Worm (Caenorhabditis elegans) whole organism, late embryonic: ENCODE data around the gene T05C12.1.

Experiments
- C08G9.2 ChIP-seq: sonication (generic microtip); optimal IDR thresholded peaks from 2 replicates; lab custom pipeline; 2016; ENCODE audit warnings: mild to moderate bottlenecking, missing genetic modification characterization, moderate library complexity, missing compliant biosample characterization
- C38D4.7 ChIP-seq: fragments of 200-800 bp; sonication (Bioruptor generic); optimal IDR thresholded peaks from 2 replicates; lab custom pipeline; 2018; ENCODE audit warnings: mild to moderate bottlenecking, missing genetic modification characterization, moderate library complexity, missing compliant biosample characterization
- F13H6.1 ChIP-seq: sonication (generic microtip); optimal IDR thresholded peaks from 2 replicates; lab custom pipeline; 2016; ENCODE audit warnings: missing genetic modification characterization, missing compliant biosample characterization
- K09A11.1 ChIP-seq: sonication (generic microtip); optimal IDR thresholded peaks from 2 replicates; lab custom pipeline; 2017; ENCODE audit warnings: antibody characterized with exemption, mild to moderate bottlenecking, missing genetic modification characterization, missing compliant biosample characterization; ENCODE audit not compliant: insufficient read depth
- Y22D7AL.16 ChIP-seq: sonication (generic microtip); optimal IDR thresholded peaks from 2 replicates; lab custom pipeline; 2016; ENCODE audit warnings: missing genetic modification characterization, missing compliant biosample characterization
- ahr-1 ChIP-seq: sonication (generic microtip); optimal IDR thresholded peaks from 2 replicates; lab custom pipeline; 2016; ENCODE audit warnings: missing genetic modification characterization, missing compliant biosample characterization
- ama-1 ChIP-seq: fragments of 150-350 bp; optimal IDR thresholded peaks from 2 replicates; lab custom pipeline; 2014
- ceh-14 ChIP-seq: sonication (generic microtip); optimal IDR thresholded peaks from 2 replicates; lab custom pipeline; 2016; ENCODE audit warnings: missing genotype, missing genetic modification characterization, missing compliant biosample characterization
- ceh-18 ChIP-seq: sonication (generic microtip); optimal IDR thresholded peaks from 2 replicates; lab custom pipeline; 2016; ENCODE audit warnings: missing genetic modification characterization, missing compliant biosample characterization
- ceh-19 ChIP-seq: fragments of 200-800 bp; sonication (Bioruptor generic); optimal IDR thresholded peaks from 2 replicates; lab custom pipeline; 2018; ENCODE audit warnings: mild to moderate bottlenecking, missing genetic modification characterization, missing compliant biosample characterization
- ceh-2 ChIP-seq: sonication (generic microtip); optimal IDR thresholded peaks from 2 replicates; lab custom pipeline; 2016; ENCODE audit warnings: missing genotype, missing genetic modification characterization, missing compliant biosample characterization
- ceh-30 ChIP-seq: fragments of 150-350 bp; optimal IDR thresholded peaks from 2 replicates; lab custom pipeline; 2014; ENCODE audit warnings: missing biosample characterization, missing genetic modification characterization
- ceh-31 ChIP-seq: sonication (generic microtip); optimal IDR thresholded peaks from 2 replicates; lab custom pipeline; 2016; ENCODE audit warnings: missing genetic modification characterization, missing compliant biosample characterization
- ceh-34 ChIP-seq: sonication (generic microtip); optimal IDR thresholded peaks from 2 replicates; lab custom pipeline; 2016; ENCODE audit warnings: mild to moderate bottlenecking, missing genetic modification characterization, missing compliant biosample characterization
- ceh-45 ChIP-seq: fragments of 200-800 bp; sonication (Bioruptor generic); IDR thresholded peaks from 2 replicates; pipeline ENCODE4 v1.3.6; 2022; ENCODE audit warnings: missing genetic modification reagents, missing genetic modification characterization, missing compliant biosample characterization
- ceh-48 ChIP-seq: sonication (generic microtip); optimal IDR thresholded peaks from 2 replicates; lab custom pipeline; 2016; ENCODE audit warnings: missing genetic modification characterization, inconsistent platforms, missing compliant biosample characterization
- che-1 ChIP-seq: sonication (generic microtip); optimal IDR thresholded peaks from 2 replicates; lab custom pipeline; 2016; ENCODE audit warnings: mild to moderate bottlenecking, missing genetic modification characterization, missing compliant biosample characterization
- dve-1 ChIP-seq: sonication (generic microtip); optimal IDR thresholded peaks from 2 replicates; lab custom pipeline; 2017; ENCODE audit warnings: antibody characterized with exemption, mild to moderate bottlenecking, missing genetic modification characterization, missing compliant biosample characterization
- elt-4 ChIP-seq: sonication (generic microtip); optimal IDR thresholded peaks from 2 replicates; lab custom pipeline; 2016; ENCODE audit warnings: missing genetic modification characterization, missing compliant biosample characterization
- ets-4 ChIP-seq: sonication (generic microtip); optimal IDR thresholded peaks from 2 replicates; lab custom pipeline; 2016; ENCODE audit warnings: missing genetic modification characterization, missing compliant biosample characterization
- eyg-1 ChIP-seq: sonication (generic microtip); optimal IDR thresholded peaks from 2 replicates; lab custom pipeline; 2016; ENCODE audit warnings: missing genotype, missing genetic modification characterization, missing compliant biosample characterization
- fax-1 ChIP-seq: sonication (generic microtip); optimal IDR thresholded peaks from 2 replicates; lab custom pipeline; 2016; ENCODE audit warnings: missing genotype, missing genetic modification characterization, missing compliant biosample characterization
- fkh-10 ChIP-seq: fragments of 150-350 bp; optimal IDR thresholded peaks from 2 replicates; lab custom pipeline; 2014; ENCODE audit warnings: missing biosample characterization, missing genetic modification reagents, missing genetic modification characterization
- fkh-6 ChIP-seq: sonication (generic microtip); optimal IDR thresholded peaks from 2 replicates; lab custom pipeline; 2016; ENCODE audit warnings: missing genetic modification characterization, missing compliant biosample characterization
- gmeb-2 ChIP-seq: sonication (generic microtip); optimal IDR thresholded peaks from 2 replicates; lab custom pipeline; 2016; ENCODE audit warnings: missing genetic modification characterization, inconsistent platforms, missing compliant biosample characterization
- hlh-13 ChIP-seq: fragments of 200-800 bp; sonication (Bioruptor generic); optimal IDR thresholded peaks from 2 replicates; lab custom pipeline; 2018; ENCODE audit warnings: mild to moderate bottlenecking, missing genetic modification characterization, missing compliant biosample characterization
- hlh-15 ChIP-seq: sonication (generic microtip); optimal IDR thresholded peaks from 2 replicates; lab custom pipeline; 2016; ENCODE audit warnings: missing genetic modification characterization, missing compliant biosample characterization
- hlh-30 ChIP-seq: sonication (generic microtip); optimal IDR thresholded peaks from 2 replicates; lab custom pipeline; 2017; ENCODE audit warnings: antibody characterized with exemption, missing genetic modification characterization, missing compliant biosample characterization; ENCODE audit not compliant: insufficient read depth
- hlh-6 ChIP-seq: sonication (generic microtip); optimal IDR thresholded peaks from 2 replicates; lab custom pipeline; 2016; ENCODE audit warnings: missing genotype, missing genetic modification characterization, missing compliant biosample characterization
- hlh-8 ChIP-seq: sonication (generic microtip); optimal IDR thresholded peaks from 2 replicates; lab custom pipeline; 2016; ENCODE audit warnings: missing genotype, missing genetic modification characterization, missing compliant biosample characterization
- lin-11 ChIP-seq: fragments of 200-800 bp; sonication (Bioruptor generic); optimal IDR thresholded peaks from 2 replicates; lab custom pipeline; 2018; ENCODE audit warnings: mild to moderate bottlenecking, missing genetic modification characterization, missing compliant biosample characterization
- mec-3 ChIP-seq: sonication (generic microtip); optimal IDR thresholded peaks from 2 replicates; lab custom pipeline; 2016; ENCODE audit warnings: borderline replicate concordance, missing genetic modification characterization, missing compliant biosample characterization
- npax-4 ChIP-seq: sonication (generic microtip); optimal IDR thresholded peaks from 2 replicates; lab custom pipeline; 2016; ENCODE audit warnings: missing genetic modification characterization, missing compliant biosample characterization
- pag-3 ChIP-seq: sonication (generic microtip); optimal IDR thresholded peaks from 2 replicates; lab custom pipeline; 2016; ENCODE audit warnings: missing compliant biosample characterization, missing genetic modification characterization, borderline replicate concordance
- pat-9 ChIP-seq: fragments of 200-800 bp; sonication (Bioruptor generic); optimal IDR thresholded peaks from 2 replicates; lab custom pipeline; 2018; ENCODE audit warnings: mild to moderate bottlenecking, missing genetic modification characterization, moderate library complexity, missing compliant biosample characterization
- pha-4 ChIP-seq: fragments of 150-350 bp; optimal IDR thresholded peaks from 2 replicates; lab custom pipeline; 2018; ENCODE audit warnings: missing biosample characterization, missing genetic modification reagents, missing genetic modification characterization
- pros-1 ChIP-seq: fragments of 150-350 bp; optimal IDR thresholded peaks from 2 replicates; lab custom pipeline; 2014; ENCODE audit warnings: missing biosample characterization, missing genetic modification reagents, missing genetic modification characterization
- ref-2 ChIP-seq: sonication (generic microtip); optimal IDR thresholded peaks from 2 replicates; lab custom pipeline; 2016; ENCODE audit warnings: missing genetic modification characterization, missing compliant biosample characterization
- rnt-1 ChIP-seq: sonication (generic microtip); optimal IDR thresholded peaks from 2 replicates; lab custom pipeline; 2016; ENCODE audit warnings: missing genetic modification characterization, missing compliant biosample characterization
- sdc-2 ChIP-seq: sonication (generic microtip); optimal IDR thresholded peaks from 2 replicates; lab custom pipeline; 2016; ENCODE audit warnings: missing genotype, missing genetic modification characterization, missing compliant biosample characterization
- syd-9 ChIP-seq: sonication (generic microtip); optimal IDR thresholded peaks from 2 replicates; lab custom pipeline; 2016; ENCODE audit warnings: mild to moderate bottlenecking, missing genetic modification characterization, moderate library complexity, missing compliant biosample characterization
- tbx-2 ChIP-seq: sonication (generic microtip); optimal IDR thresholded peaks from 2 replicates; lab custom pipeline; 2016; ENCODE audit warnings: missing genetic modification characterization, missing compliant biosample characterization
- ttx-3 ChIP-seq: sonication (generic microtip); optimal IDR thresholded peaks from 2 replicates; lab custom pipeline; 2016; ENCODE audit warnings: missing genetic modification reagents, missing genetic modification characterization, missing compliant biosample characterization
- unc-3 ChIP-seq, 2 experiments: fragments of 200-800 bp in 1 of 2; sonication (Bioruptor generic) in 1 of 2; sonication (generic microtip) in 1 of 2; conservative IDR thresholded peaks in 1 of 2; optimal IDR thresholded peaks in 1 of 2; 2 replicates each; pipeline versions ENCODE4 v1.3.6 to Lab custom; 2016 to 2022; ENCODE audit warnings: missing compliant biosample characterization in 2 of 2, missing genetic modification characterization in 2 of 2, missing genetic modification reagents in 1 of 2
- unc-42 ChIP-seq: sonication (generic microtip); optimal IDR thresholded peaks from 2 replicates; lab custom pipeline; 2016; ENCODE audit warnings: missing genotype, missing genetic modification characterization, missing compliant biosample characterization
- unc-86 ChIP-seq: sonication (generic microtip); optimal IDR thresholded peaks from 2 replicates; lab custom pipeline; 2016; ENCODE audit warnings: missing genetic modification characterization, missing compliant biosample characterization
- ztf-16 ChIP-seq: sonication (generic microtip); optimal IDR thresholded peaks from 2 replicates; lab custom pipeline; 2017; ENCODE audit warnings: missing genetic modification characterization, missing compliant biosample characterization

The T05C12.1 gene

DNA sequence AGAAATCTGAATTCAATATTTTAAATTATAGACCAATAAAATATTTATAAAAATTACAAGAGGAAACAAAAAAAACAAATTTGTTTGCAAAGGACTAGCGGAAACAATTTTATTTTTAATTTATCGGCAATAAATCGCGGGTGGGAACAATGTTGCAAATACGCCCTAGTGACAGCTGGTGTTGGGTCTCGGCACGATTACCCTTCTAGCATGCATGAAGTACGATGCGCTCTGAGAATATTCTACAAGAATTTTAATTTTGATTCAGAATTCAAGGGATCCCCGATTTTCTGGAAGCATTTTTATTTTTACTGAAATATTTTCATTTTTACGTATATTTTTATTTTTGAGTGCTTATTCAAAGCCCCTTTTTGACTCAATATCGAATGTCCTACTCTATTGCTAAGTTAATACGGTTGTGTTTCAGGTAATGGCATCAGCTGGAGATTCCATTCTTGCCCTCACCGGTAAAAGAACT is 11.6 kb downstream of the T05C12.1 start, which contains the start of the genes mig-5 and cct-1 (continued):
- TF ChIP-seq C08G9.2 (tag; lab: Kevin White, UChicago) (no peak), ceh-48 (peak; percentile 24), fkh-10 (GFP tag; lab: Kevin White, UChicago) (no peak), Y22D7AL.16 (tag; lab: Kevin White, UChicago) (peak; percentile 28), hlh-13 (GFP tag; lab: Kevin White, UChicago) (no peak), pha-4 (tag; lab: Kevin White, UChicago) (no peak), C38D4.7 (GFP tag; lab: Kevin White, UChicago) (no peak), che-1 (tag; lab: Kevin White, UChicago) (no peak), hlh-15 (tag; lab: Kevin White, UChicago) (no peak), ceh-34 (tag; lab: Kevin White, UChicago) (peak; percentile 69), fkh-6 (tag; lab: Kevin White, UChicago) (no peak), ceh-18 (tag; lab: Kevin White, UChicago) (peak; percentile 92), pros-1 (tag; lab: Kevin White, UChicago) (no peak), ceh-2 (tag; lab: Kevin White, UChicago) (no peak), ceh-14 (tag; lab: Kevin White, UChicago) (peak; percentile 80), hlh-30 (tag; lab: Kevin White, UChicago) (peak; percentile 2), ahr-1 (tag; lab: Kevin White, UChicago) (no peak), unc-3 (GFP tag; conservative IDR thresholded peaks at IDR 0.05; lab: Robert Waterston, UW) (no peak), unc-3 (tag; optimal IDR thresholded peaks at IDR 0.05; lab: Kevin White, UChicago) (no peak), eyg-1 (tag; lab: Kevin White, UChicago) (no peak), mec-3 (tag; lab: Kevin White, UChicago) (no peak), ets-4 (peak; percentile 12), sdc-2 (tag; lab: Kevin White, UChicago) (no peak), pat-9 (no peak), ref-2 (tag; lab: Kevin White, UChicago) (peak; percentile 70), fax-1 (tag; lab: Kevin White, UChicago) (peak; percentile 31), ttx-3 (tag; lab: Kevin White, UChicago) (no peak), gmeb-2 (no peak), ceh-30 (tag; lab: Kevin White, UChicago) (no peak), syd-9 (no peak), ztf-16 (no peak), tbx-2 (peak; percentile 69), K09A11.1 (tag; lab: Kevin White, UChicago) (peak; percentile 0), pag-3 (tag; lab: Kevin White, UChicago) (no peak), ceh-19 (GFP tag; lab: Kevin White, UChicago) (peak; percentile 35), hlh-8 (tag; lab: Kevin White, UChicago) (peak; percentile 60), ceh-45 (GFP tag; lab: Robert Waterston, UW) (no peak), hlh-6 (no peak), rnt-1 (tag; lab: Kevin White, UChicago) (peak; percentile 69), ama-1 (lab: Kevin White, UChicago) (no peak), elt-4 (no peak), dve-1 (peak; percentile 33), unc-86 (tag; lab: Kevin White, UChicago) (peak; percentile 66), ceh-31 (peak; percentile 68), npax-4 (tag; lab: Kevin White, UChicago) (no peak), F13H6.1 (tag; lab: Kevin White, UChicago) (peak; percentile 5), lin-11 (tag; lab: Kevin White, UChicago) (no peak), unc-42 (tag; lab: Kevin White, UChicago) (peak; percentile 84)
